Fruit fly (Drosophila melanogaster): ENCODE data around the gene trx.

The trx gene

DNA sequence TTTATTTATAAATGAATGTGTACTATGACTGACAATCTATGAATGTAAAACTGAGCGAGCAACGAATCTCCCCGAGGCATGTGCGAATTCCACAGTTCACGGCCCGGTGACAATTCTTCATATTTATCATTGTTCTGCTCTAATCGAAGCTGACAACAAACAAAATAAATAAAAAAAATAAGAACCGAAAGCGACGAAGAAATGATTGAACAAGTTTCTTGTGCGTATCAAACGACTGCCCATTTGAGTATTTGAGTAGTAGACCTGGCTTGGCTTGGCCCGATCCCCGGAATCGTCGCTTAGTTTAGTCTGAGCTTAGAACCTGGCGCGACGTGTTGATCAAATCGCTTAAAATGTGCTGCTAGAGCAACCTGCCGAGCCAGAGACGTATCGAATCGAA, 23.4 kb upstream of the trx start, which contains the start of gene CG31321:
Gene CG31321 (plus strand): TSS at position 301 of the 400 bp plus-strand sequence.
- TF ChIP-seq Sin3A (optimal IDR thresholded peaks at IDR 0.05), result no peak
- no peak for TF ChIP-seq Myc (optimal IDR thresholded peaks at IDR 0.05)
- TF ChIP-seq ttk (optimal IDR thresholded peaks at IDR 0.05), result no peak
- TF ChIP-seq h (optimal IDR thresholded peaks at IDR 0.05), result no peak
- TF ChIP-seq psq (optimal IDR thresholded peaks at IDR 0.05), result no peak
- no peak for TF ChIP-seq insv (optimal IDR thresholded peaks at IDR 0.05)

DNA sequence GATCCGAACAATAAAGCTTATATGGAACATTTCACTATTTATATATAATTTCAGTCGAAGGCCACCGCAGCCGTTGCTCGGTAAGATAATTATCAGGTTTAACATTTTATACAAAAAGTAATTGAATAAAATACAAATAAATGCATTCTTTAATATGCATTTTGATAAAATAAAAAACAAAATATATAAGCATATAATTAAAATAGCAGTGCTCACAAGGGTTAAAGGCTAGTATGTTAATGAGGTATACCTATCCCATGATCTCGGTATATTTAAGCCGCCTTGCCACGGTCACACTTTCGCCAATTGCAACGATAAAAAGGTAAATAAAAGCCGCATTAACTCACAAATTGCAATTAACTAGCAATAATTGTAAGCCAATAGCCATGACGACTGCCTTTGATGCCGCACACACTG, 22.1 kb upstream of the trx start, which contains the start of gene Polr2I:
Gene Polr2I (plus strand): TSS at position 289 of the 417 bp plus-strand sequence.
- TF ChIP-seq h (optimal IDR thresholded peaks at IDR 0.05) (no peak), Myc (optimal IDR thresholded peaks at IDR 0.05) (no peak), Sin3A (optimal IDR thresholded peaks at IDR 0.05) (no peak)

DNA sequence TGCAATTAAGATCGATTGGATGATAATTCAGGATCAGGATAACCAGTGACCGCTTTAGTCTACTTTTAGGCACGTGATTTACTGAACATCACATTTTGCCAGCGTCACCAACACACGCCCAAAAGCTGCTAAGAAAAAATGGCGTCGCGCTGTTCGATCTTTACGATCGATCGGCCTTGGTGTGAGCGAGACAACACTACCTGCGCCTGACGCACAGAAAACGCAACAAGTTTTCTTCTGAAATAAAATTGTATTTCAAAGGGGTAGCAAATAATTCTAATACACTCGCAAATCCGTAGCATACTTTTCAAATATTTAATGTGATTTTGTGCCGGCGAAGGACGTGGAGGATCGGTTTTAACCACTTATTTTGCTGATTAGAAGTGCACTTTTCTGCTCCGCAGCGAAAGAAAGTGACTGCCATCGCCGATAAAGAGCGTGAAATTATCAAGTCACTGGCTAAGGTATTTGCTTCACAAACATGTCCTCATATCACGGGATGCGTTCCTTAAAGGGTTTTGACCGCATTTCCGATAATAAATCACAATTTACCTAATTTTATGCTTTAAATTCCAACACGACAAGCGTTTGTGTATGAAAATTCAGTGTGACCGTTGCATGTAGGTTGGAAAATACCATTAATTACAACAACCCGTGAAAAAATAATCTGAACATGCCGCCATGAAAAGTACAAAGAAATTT, 21.4 kb upstream of the trx start:
- TF ChIP-seq h (optimal IDR thresholded peaks at IDR 0.05) (no peak), ttk (optimal IDR thresholded peaks at IDR 0.05) (no peak), psq (optimal IDR thresholded peaks at IDR 0.05) (no peak), insv (optimal IDR thresholded peaks at IDR 0.05) (no peak), Sin3A (optimal IDR thresholded peaks at IDR 0.05) (no peak), Myc (optimal IDR thresholded peaks at IDR 0.05) (no peak)

DNA sequence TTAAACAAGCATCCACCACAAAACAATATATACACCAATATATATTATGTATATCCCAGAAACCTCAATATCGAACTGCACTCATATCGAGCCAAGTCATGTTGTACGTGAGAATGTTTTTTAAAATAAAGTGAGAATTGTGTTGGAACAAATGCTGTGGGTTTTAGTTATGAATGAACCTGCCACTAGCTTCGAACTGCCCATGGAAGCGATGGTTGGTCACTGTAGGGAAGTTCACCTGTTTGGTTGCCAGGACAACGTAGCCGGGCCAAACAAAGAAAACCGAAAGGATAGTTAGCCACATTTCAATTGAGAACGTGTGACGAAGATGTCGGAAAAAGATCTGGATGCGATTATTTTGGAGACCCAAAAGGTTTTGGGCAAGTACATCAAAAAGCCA, 15.4 kb upstream of the trx start, which contains the start of gene IFT54:
Gene IFT54 (plus strand): TSS at position 301 of the 400 bp plus-strand sequence.
- TF ChIP-seq insv (optimal IDR thresholded peaks at IDR 0.05), result no peak
- no peak for TF ChIP-seq Sin3A (optimal IDR thresholded peaks at IDR 0.05)
- no peak for TF ChIP-seq Myc (optimal IDR thresholded peaks at IDR 0.05)
- TF ChIP-seq psq (optimal IDR thresholded peaks at IDR 0.05), result no peak
- no peak for TF ChIP-seq h (optimal IDR thresholded peaks at IDR 0.05)
- TF ChIP-seq ttk (optimal IDR thresholded peaks at IDR 0.05), result no peak

DNA sequence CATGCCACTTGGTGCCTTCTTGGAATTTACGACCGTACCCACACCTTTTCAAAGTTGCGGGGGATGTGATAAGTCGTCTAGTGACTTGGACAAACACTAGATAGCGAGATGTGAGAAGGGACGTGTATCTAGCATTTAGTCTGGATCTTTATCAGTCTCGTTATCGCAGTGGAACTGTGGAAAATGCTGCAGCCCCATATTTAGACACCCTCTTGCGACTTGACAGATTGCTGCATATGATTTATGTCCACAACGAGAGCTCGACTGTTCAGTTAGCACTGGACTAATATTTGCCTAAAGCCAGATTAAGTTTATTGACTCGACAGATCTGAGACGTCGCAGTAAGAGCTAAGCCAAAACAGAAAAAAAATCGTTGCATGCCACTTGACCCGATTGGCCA, 13.2 kb upstream of the trx start:
- TF ChIP-seq h (optimal IDR thresholded peaks at IDR 0.05) (no peak), ttk (optimal IDR thresholded peaks at IDR 0.05) (no peak), insv (optimal IDR thresholded peaks at IDR 0.05) (no peak), Myc (optimal IDR thresholded peaks at IDR 0.05) (no peak), Sin3A (optimal IDR thresholded peaks at IDR 0.05) (no peak), psq (optimal IDR thresholded peaks at IDR 0.05) (no peak)

DNA sequence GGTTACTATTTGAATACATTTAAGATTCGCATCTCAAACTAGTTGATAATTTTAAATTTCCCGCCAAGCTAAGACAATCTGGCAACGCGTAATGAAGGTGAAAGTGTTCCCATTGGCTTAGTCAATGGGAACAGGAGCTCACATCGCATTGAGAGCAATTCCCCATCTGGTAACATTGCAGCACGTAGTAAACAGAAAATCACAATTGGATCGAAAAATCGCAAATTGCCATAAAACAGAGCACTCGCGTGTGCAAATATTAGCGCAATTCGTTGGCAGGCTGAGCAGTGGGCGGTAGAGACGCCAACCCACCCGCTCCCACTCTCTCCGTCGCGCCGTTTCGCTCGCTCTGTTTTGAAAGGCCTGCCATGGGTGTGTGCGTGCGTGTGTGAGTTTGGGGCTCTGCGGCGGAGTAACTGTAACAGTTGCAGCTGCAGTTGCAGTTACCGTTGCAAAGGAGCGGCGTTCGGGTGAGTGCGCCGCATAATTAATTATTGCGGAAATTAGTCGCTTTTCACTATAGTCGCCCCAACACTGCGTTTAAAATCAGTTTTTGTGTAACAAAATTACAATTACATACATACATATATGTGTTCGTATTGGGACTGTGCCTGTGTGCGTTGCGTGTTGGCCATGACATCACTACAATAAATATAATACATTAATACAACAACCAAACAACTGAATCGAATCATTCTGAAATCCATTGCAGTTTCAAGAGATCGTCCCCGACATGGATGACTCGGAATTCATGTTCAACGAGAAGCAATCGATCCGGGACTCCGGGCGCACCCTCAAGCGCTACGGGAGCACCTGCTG, 11.6 kb upstream of the trx start:
- TF ChIP-seq h (optimal IDR thresholded peaks at IDR 0.05) (no peak), ttk (optimal IDR thresholded peaks at IDR 0.05) (no peak), psq (optimal IDR thresholded peaks at IDR 0.05) (no peak)

DNA sequence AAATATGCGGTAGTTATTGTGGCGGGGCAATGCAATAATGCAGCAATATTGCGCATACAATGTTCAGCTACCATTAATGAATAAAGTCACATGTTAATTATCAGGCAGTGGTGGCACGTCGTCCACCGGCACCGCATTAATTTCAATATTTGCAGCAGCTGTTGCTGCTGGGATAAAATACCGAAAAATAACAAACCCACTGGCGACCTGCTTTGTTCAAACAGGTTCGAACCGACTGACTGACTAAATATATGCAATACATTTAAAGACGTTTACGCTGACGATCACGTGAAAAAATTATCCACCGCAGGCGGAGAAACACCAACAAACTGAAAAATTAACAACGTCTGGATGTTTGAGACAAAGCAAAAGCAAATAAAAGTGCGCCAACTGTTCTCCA, 10.8 kb upstream of the trx start:
- TF ChIP-seq h (optimal IDR thresholded peaks at IDR 0.05) (no peak), Myc (optimal IDR thresholded peaks at IDR 0.05) (no peak), ttk (optimal IDR thresholded peaks at IDR 0.05) (no peak), Sin3A (optimal IDR thresholded peaks at IDR 0.05) (no peak), psq (optimal IDR thresholded peaks at IDR 0.05) (no peak), insv (optimal IDR thresholded peaks at IDR 0.05) (no peak)

DNA sequence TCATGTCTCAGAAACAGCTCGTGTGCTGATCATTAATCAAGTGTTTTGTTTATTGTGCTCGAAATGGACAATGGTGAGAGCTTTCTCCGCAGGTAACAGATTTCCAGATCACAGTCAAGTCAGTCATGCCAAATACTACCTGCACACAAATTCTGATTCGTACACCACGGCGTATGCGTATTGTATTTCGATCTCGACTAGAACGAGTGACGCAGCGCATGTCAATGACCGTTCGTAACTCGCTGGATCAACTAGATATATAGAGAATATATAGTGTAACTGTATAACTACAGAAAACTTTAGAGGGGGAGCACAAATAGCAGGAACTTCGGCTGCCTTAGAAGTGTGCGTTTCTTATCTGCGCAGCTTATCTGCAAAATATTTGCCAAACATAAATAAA, 10.0 kb upstream of the trx start:
- TF ChIP-seq h (optimal IDR thresholded peaks at IDR 0.05) (no peak), ttk (optimal IDR thresholded peaks at IDR 0.05) (no peak), Myc (optimal IDR thresholded peaks at IDR 0.05) (no peak), psq (optimal IDR thresholded peaks at IDR 0.05) (no peak), insv (optimal IDR thresholded peaks at IDR 0.05) (no peak), Sin3A (optimal IDR thresholded peaks at IDR 0.05) (no peak)

DNA sequence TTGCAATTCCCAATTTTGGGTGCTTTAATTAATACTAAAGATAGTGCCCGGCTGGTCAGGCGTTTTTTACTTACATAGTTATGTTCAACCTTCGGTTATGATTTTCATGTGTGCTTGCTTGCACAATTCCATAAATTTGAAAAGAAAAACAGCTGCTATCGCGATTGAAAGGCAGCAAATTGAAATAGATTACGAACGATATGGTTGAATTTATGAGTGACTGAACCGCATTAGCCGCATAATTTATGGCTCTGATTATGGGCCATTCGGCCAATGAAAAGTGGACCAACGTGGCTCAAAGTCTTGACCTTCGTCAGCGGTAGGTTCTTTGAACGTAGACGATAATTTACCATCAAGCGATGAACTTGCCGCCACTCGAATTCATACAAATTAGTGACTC, 9.4 kb upstream of the trx start:
- TF ChIP-seq Sin3A (optimal IDR thresholded peaks at IDR 0.05), result no peak
- TF ChIP-seq psq (optimal IDR thresholded peaks at IDR 0.05), result no peak
- TF ChIP-seq insv (optimal IDR thresholded peaks at IDR 0.05), result no peak
- no peak for TF ChIP-seq h (optimal IDR thresholded peaks at IDR 0.05)
- no peak for TF ChIP-seq ttk (optimal IDR thresholded peaks at IDR 0.05)
- no peak for TF ChIP-seq Myc (optimal IDR thresholded peaks at IDR 0.05)

DNA sequence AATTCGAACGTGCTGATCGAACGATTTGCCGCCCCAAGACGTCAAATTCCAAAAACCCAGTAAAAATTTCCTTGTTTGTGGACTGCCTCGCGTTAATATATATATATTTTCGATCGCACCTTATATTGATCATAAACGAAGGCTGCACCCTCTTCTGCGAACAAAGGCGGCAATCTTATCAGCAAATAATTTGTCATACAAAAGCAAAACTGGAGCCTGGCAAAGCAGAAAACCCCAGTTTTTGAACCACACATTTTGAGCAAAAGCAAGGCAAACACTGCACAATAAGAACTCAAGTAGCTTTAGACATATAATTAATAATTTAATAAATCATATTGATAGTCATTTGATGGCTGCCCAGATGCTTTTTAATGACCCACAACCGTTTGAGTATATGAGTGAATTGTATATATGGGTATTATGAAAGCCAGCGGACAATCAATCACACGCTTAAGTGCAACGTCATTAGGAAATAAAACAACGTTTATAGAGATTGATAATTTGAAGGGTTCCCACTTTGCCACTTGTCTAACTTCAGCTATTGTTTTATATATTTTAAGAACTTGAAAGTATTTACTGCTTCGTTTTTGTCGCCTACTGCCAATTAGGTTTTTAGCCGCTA, 7.8 kb upstream of the trx start:
- no peak for TF ChIP-seq ttk (optimal IDR thresholded peaks at IDR 0.05)

DNA sequence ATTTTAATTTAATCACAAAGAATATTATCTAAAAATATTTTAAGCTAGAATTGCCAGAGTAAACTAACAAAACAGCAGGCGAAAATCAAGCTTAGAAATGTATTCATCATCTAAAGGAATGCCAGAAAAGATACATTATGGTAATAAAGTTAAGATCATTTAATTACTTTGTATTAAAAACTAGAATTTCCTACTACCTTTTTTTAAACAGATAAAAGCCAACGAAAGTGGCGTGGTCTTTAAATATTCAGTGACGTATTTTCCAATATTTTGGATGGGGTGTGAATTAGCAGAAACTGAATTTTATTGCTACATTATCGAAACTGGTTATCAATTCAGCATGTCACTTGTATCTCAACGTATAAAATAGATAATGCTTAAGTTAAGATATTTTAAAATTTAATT, 5.6 kb upstream of the trx start:
- TF ChIP-seq psq (optimal IDR thresholded peaks at IDR 0.05) (no peak), h (optimal IDR thresholded peaks at IDR 0.05) (no peak), Sin3A (optimal IDR thresholded peaks at IDR 0.05) (no peak), Myc (optimal IDR thresholded peaks at IDR 0.05) (no peak), insv (optimal IDR thresholded peaks at IDR 0.05) (no peak), ttk (optimal IDR thresholded peaks at IDR 0.05) (no peak)

DNA sequence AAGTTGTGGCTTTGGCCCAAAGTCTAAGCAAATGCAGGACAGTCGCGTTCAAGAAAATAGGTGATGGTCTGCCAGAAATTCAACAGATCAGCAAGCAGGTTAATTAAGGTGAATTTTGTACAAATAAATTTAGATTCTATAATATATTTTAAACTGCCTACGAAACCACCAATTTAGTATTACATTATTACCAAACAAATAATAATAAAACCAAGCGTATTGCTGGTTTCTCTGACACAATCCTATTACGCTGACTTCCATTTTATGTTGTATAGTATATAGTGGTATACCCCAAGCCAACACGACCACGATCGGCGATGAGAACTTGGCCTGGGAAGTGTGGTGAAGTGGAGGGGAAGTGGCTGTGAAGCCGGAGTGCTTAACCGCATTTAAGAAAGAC, 4.7 kb upstream of the trx start:
- TF ChIP-seq h (optimal IDR thresholded peaks at IDR 0.05) (no peak), Sin3A (optimal IDR thresholded peaks at IDR 0.05) (no peak), ttk (optimal IDR thresholded peaks at IDR 0.05) (no peak), insv (optimal IDR thresholded peaks at IDR 0.05) (no peak), Myc (optimal IDR thresholded peaks at IDR 0.05) (no peak), psq (optimal IDR thresholded peaks at IDR 0.05) (no peak)

Measured in Kc167 (cell line).